Worm (Caenorhabditis elegans) whole organism, L1 larva: ENCODE measurements around the gene rnh-1.0.

Experiments
- Y116A8C.19 ChIP-seq: sonication (generic microtip); optimal IDR thresholded peaks from 2 replicates; lab custom pipeline; 2016; ENCODE audit warnings: missing compliant biosample characterization, missing genetic modification characterization, borderline replicate concordance
- aha-1 ChIP-seq: fragments of 150-350 bp; optimal IDR thresholded peaks from 2 replicates; lab custom pipeline; 2014; ENCODE audit warnings: missing biosample characterization, missing genetic modification characterization
- ceh-63 ChIP-seq: fragments of 200-800 bp; sonication (Bioruptor generic); optimal IDR thresholded peaks from 2 replicates; lab custom pipeline; 2018; ENCODE audit warnings: mild to moderate bottlenecking, missing genetic modification characterization, missing compliant biosample characterization
- ces-1 ChIP-seq: fragments of 150-350 bp; optimal IDR thresholded peaks from 2 replicates; lab custom pipeline; 2014; ENCODE audit warnings: missing biosample characterization, missing genetic modification reagents, missing genetic modification characterization
- dpl-1 ChIP-seq, 3 experiments: fragments of 150-350 bp in 2 of 3; sonication (generic microtip) in 1 of 3; optimal IDR thresholded peaks; 2 replicates each; lab custom pipeline; 2014 to 2017; ENCODE audit warnings: missing biosample characterization in 3 of 3, missing genetic modification characterization in 3 of 3, missing genetic modification reagents in 3 of 3
- egl-27 ChIP-seq, 2 experiments: fragments of 150-350 bp in 1 of 2; sonication (generic microtip); optimal IDR thresholded peaks; 3 replicates each; lab custom pipeline; 2017 to 2018; ENCODE audit warnings: missing biosample characterization in 2 of 2, missing genetic modification characterization in 2 of 2, missing genetic modification reagents in 2 of 2
- elt-2 ChIP-seq: sonication (generic microtip); optimal IDR thresholded peaks from 2 replicates; lab custom pipeline; 2016; ENCODE audit warnings: missing genetic modification characterization, mild to moderate bottlenecking, inconsistent platforms, missing compliant biosample characterization, missing genetic modification reagents
- elt-3 ChIP-seq, 6 experiments: fragments of 150-350 bp in 1 of 6; sonication (generic microtip); optimal IDR thresholded peaks; 2 replicates each; lab custom pipeline; 2017 to 2018; ENCODE audit warnings: missing biosample characterization in 6 of 6, missing genetic modification characterization in 6 of 6, inconsistent platforms in 1 of 6
- fkh-8 ChIP-seq: sonication (generic microtip); optimal IDR thresholded peaks from 2 replicates; lab custom pipeline; 2016; ENCODE audit warnings: mild to moderate bottlenecking, missing genetic modification characterization, missing compliant biosample characterization
- jun-1 ChIP-seq: fragments of 150-350 bp; optimal IDR thresholded peaks from 2 replicates; lab custom pipeline; 2014; ENCODE audit warnings: missing biosample characterization, missing genetic modification reagents, missing genetic modification characterization
- lin-14 ChIP-seq: fragments of 200-800 bp; sonication (Bioruptor generic); optimal IDR thresholded peaks from 2 replicates; lab custom pipeline; 2018; ENCODE audit warnings: mild to moderate bottlenecking, missing genetic modification characterization, moderate library complexity, missing compliant biosample characterization
- lin-15B ChIP-seq: fragments of 150-350 bp; sonication (generic microtip); optimal IDR thresholded peaks from 3 replicates; lab custom pipeline; 2014; ENCODE audit warnings: missing biosample characterization, missing genetic modification characterization
- lin-39 ChIP-seq: fragments of 150-350 bp; optimal IDR thresholded peaks from 2 replicates; lab custom pipeline; 2014; ENCODE audit warnings: missing biosample characterization, missing genetic modification reagents, missing genetic modification characterization
- lir-3 ChIP-seq: sonication (generic microtip); optimal IDR thresholded peaks from 2 replicates; lab custom pipeline; 2016; ENCODE audit warnings: mild to moderate bottlenecking, missing genetic modification characterization, moderate library complexity, missing compliant biosample characterization; ENCODE audit not compliant: poor library complexity
- lsy-2 ChIP-seq, 2 experiments: fragments of 150-350 bp; optimal IDR thresholded peaks; 2 replicates each; lab custom pipeline; 2014; ENCODE audit warnings: missing biosample characterization in 2 of 2, missing genetic modification characterization in 2 of 2
- nhr-12 ChIP-seq: sonication (generic microtip); optimal IDR thresholded peaks from 2 replicates; lab custom pipeline; 2017; ENCODE audit warnings: missing biosample characterization, missing genetic modification characterization
- nhr-19 ChIP-seq: fragments of 200-800 bp; sonication (Bioruptor generic); conservative IDR thresholded peaks from 2 replicates; pipeline ENCODE4 v1.3.6; 2022; ENCODE audit warnings: missing genetic modification characterization, missing compliant biosample characterization
- nhr-20 ChIP-seq: sonication (generic microtip); optimal IDR thresholded peaks from 2 replicates; lab custom pipeline; 2016; ENCODE audit warnings: mild to moderate bottlenecking, missing genetic modification characterization, missing compliant biosample characterization
- nhr-237 ChIP-seq: fragments of 150-350 bp; optimal IDR thresholded peaks from 2 replicates; lab custom pipeline; 2014; ENCODE audit warnings: missing biosample characterization, missing genetic modification characterization
- nhr-47 ChIP-seq: sonication (generic microtip); optimal IDR thresholded peaks from 2 replicates; lab custom pipeline; 2016; ENCODE audit warnings: mild to moderate bottlenecking, missing genetic modification characterization, moderate library complexity, missing compliant biosample characterization
- nhr-71 ChIP-seq: sonication (generic microtip); optimal IDR thresholded peaks from 2 replicates; lab custom pipeline; 2016; ENCODE audit warnings: mild to moderate bottlenecking, missing genetic modification characterization, moderate library complexity, missing compliant biosample characterization
- nhr-77 ChIP-seq: fragments of 150-350 bp; optimal IDR thresholded peaks from 2 replicates; lab custom pipeline; 2014; ENCODE audit warnings: missing biosample characterization, missing genetic modification characterization
- nhr-85 ChIP-seq: sonication (generic microtip); peaks from one replicate; lab custom pipeline; 2016; ENCODE audit warnings: missing genetic modification characterization, inconsistent platforms, missing compliant biosample characterization
- nhr-90 ChIP-seq: sonication (generic microtip); optimal IDR thresholded peaks from 2 replicates; lab custom pipeline; 2016; ENCODE audit warnings: mild to moderate bottlenecking, missing genetic modification characterization, missing compliant biosample characterization; ENCODE audit not compliant: poor library complexity
- pqm-1 ChIP-seq: sonication (generic microtip); optimal IDR thresholded peaks from 3 replicates; lab custom pipeline; 2017; ENCODE audit warnings: missing biosample characterization, missing genetic modification characterization
- skn-1 ChIP-seq: fragments of 150-350 bp; optimal IDR thresholded peaks from 2 replicates; lab custom pipeline; 2014; ENCODE audit warnings: missing biosample characterization, missing genetic modification characterization
- snu-23 ChIP-seq: sonication (generic microtip); optimal IDR thresholded peaks from 2 replicates; lab custom pipeline; 2016; ENCODE audit warnings: missing genetic modification characterization, missing compliant biosample characterization
- swsn-7 ChIP-seq: sonication (generic microtip); optimal IDR thresholded peaks from 2 replicates; lab custom pipeline; 2016; ENCODE audit warnings: missing genetic modification characterization, missing compliant biosample characterization
- tbx-2 ChIP-seq: sonication (generic microtip); optimal IDR thresholded peaks from 2 replicates; lab custom pipeline; 2016; ENCODE audit warnings: missing genetic modification characterization, missing compliant biosample characterization
- tlp-1 ChIP-seq: fragments of 150-350 bp; optimal IDR thresholded peaks from 2 replicates; lab custom pipeline; 2014; ENCODE audit warnings: missing biosample characterization, missing genetic modification characterization
- vab-15 ChIP-seq: sonication (generic microtip); optimal IDR thresholded peaks from 2 replicates; lab custom pipeline; 2017; ENCODE audit warnings: missing genotype, mild to moderate bottlenecking, missing genetic modification characterization, missing compliant biosample characterization
- zag-1 ChIP-seq: fragments of 150-350 bp; optimal IDR thresholded peaks from 2 replicates; lab custom pipeline; 2014; ENCODE audit warnings: missing biosample characterization, missing genetic modification characterization
- ztf-11 ChIP-seq, 2 experiments: sonication (generic microtip); optimal IDR thresholded peaks; 2 replicates each; lab custom pipeline; 2016 to 2017; ENCODE audit warnings: missing genetic modification characterization in 2 of 2, missing biosample characterization in 1 of 2, missing compliant biosample characterization in 1 of 2

Gene rnh-1.0

ce11 chrII:4960690-4961089 lies 34.4 kb upstream of the rnh-1.0 start (continued):
- TF ChIP-seq ceh-63 (GFP tag; lab: Kevin White, UChicago) (no peak), tbx-2 (tag; lab: Kevin White, UChicago) (no peak), aha-1 (tag; lab: Kevin White, UChicago) (no peak), nhr-47 (tag; lab: Kevin White, UChicago) (no peak), nhr-90 (no peak), fkh-8 (tag; lab: Kevin White, UChicago) (no peak), snu-23 (GFP tag; lab: Kevin White, UChicago) (peak; percentile 9)

DNA sequence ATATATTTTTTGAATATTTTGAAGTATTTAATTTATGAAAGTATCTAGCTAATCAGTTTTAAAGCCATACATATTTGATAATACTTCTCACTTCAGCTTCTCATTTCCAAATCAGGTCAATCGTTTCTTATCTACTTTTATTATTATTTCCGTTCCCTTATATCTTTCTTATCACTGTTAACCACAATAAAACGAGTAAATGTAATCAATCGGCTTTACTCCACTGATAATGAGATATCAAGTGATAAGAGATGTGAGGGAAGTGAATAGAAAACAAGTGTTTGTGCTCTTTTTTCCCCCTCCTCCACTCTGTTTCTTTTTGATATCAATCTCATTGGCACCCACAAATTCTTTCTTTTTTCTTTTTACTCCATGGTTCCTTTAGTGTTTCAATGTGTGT lies 28.6 kb upstream of the rnh-1.0 start:
- peak; percentile 97 for TF ChIP-seq elt-2 (tag; lab: Kevin White, UChicago)
- peak; percentile 0 for TF ChIP-seq pqm-1 (tag; lab: Kevin White, UChicago)
- TF ChIP-seq lin-14 (GFP tag; lab: Kevin White, UChicago): peak; percentile 30
- no peak for TF ChIP-seq nhr-85 (tag; lab: Kevin White, UChicago)
- no peak for TF ChIP-seq nhr-19 (GFP tag; lab: Robert Waterston, UW)

ce11 chrII:4967636-4968035 lies 27.5 kb upstream of the rnh-1.0 start:
- TF ChIP-seq nhr-12 (tag; lab: Kevin White, UChicago) (no peak), vab-15 (tag; lab: Kevin White, UChicago) (no peak), elt-2 (tag; lab: Kevin White, UChicago) (peak; percentile 84), snu-23 (GFP tag; lab: Kevin White, UChicago) (no peak), pqm-1 (tag; lab: Kevin White, UChicago) (no peak), lin-15B (tag; lab: Kevin White, UChicago) (no peak), lir-3 (no peak), nhr-47 (tag; lab: Kevin White, UChicago) (no peak)

DNA sequence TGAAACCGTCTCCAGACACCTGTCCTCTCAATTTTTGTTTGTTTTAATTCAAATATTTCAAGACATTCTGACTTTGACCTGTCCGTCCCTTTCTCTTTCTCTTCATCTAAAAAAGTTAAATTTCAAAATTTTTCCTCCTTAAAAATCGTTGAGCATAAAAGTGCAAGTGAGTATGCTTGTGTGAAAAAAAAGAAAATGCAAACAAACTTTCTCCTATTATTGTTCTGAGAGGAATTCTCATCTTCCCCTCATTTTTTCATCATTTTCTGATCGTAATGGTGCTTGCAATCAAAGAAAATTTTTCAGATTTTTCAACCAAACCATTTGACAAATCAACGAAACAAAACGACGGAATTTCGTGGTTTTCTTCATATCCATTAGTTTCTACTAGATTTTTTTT lies 26.3 kb upstream of the rnh-1.0 start, which contains the start of gene shc-2:
shc-2 (plus strand) TSS at position 301 of the 400 bp plus-strand sequence.
- TF ChIP-seq jun-1 (tag; lab: Kevin White, UChicago) (no peak), ceh-63 (GFP tag; lab: Kevin White, UChicago) (no peak), zag-1 (no peak), swsn-7 (tag; lab: Kevin White, UChicago) (no peak), lin-15B (tag; lab: Kevin White, UChicago) (no peak), nhr-20 (tag; lab: Kevin White, UChicago) (no peak), dpl-1 (GFP tag; optimal IDR thresholded peaks at IDR 0.05; lab: Kevin White, UChicago) (no peak), elt-3 (tag; optimal IDR thresholded peaks at IDR 0.05; lab: Kevin White, UChicago) (no peak), Y116A8C.19 (tag; lab: Kevin White, UChicago) (no peak), ztf-11 (tag; optimal IDR thresholded peaks at IDR 0.05; lab: Kevin White, UChicago) (no peak), aha-1 (tag; lab: Kevin White, UChicago) (no peak)

DNA sequence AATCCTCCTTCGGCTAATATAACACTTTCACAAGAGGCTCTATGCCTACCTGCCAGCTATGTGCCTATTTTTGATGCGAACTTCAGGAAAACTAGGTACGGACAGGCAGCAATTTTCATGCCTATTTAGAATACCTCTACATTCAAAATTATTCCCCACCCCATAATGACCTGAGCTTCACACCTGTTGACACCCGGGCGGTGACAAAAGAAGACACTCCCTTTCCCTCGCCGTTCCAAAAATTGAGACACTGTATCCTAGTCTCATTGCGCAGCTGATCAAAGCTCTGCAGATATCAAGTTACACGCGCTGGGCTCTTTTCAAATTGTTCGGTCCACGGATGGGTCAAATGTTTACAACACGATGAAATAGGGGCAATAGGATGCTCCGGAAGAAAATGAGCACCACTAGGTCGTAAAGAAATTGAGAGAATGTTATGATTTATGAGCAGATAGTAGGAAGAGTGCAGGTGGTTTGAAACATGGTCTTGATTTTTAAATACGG lies 20.6 kb upstream of the rnh-1.0 start:
- TF ChIP-seq egl-27 (tag; optimal IDR thresholded peaks at IDR 0.05; lab: Kevin White, UChicago) (no peak), ces-1 (GFP tag; lab: Kevin White, UChicago) (no peak), nhr-71 (no peak)

- TF ChIP-seq nhr-77 (tag; lab: Kevin White, UChicago) (no peak), lsy-2 (tag; optimal IDR thresholded peaks at IDR 0.05; lab: Kevin White, UChicago) (no peak), skn-1 (tag; lab: Kevin White, UChicago) (no peak), tlp-1 (tag; lab: Kevin White, UChicago) (no peak), lin-39 (no peak), nhr-237 (tag; lab: Kevin White, UChicago) (no peak), jun-1 (tag; lab: Kevin White, UChicago) (no peak)
These were observed 19.8 kb upstream of the rnh-1.0 start for ce11 chrII:4975311-4975710.
